Worm (Caenorhabditis elegans) whole organism, L4 larva: ENCODE measurements around the gene F47B8.18.

Experiments
- D1046.2 ChIP-seq: fragments of 200-800 bp; sonication (Bioruptor generic); IDR thresholded peaks from 2 replicates; pipeline ENCODE4 v1.3.6; 2022; ENCODE audit warnings: missing genetic modification characterization, missing compliant biosample characterization
- F44E2.7 ChIP-seq: fragments of 200-800 bp; sonication (Bioruptor generic); IDR thresholded peaks from 2 replicates; pipeline ENCODE4 v2.1.2; 2022; ENCODE audit warnings: missing genetic modification characterization, missing compliant biosample characterization
- R02D3.7 ChIP-seq: fragments of 150-350 bp; sonication (generic microtip); optimal IDR thresholded peaks from 3 replicates; lab custom pipeline; 2014; ENCODE audit warnings: missing biosample characterization, missing genetic modification characterization
- T26A8.4 ChIP-seq: fragments of 200-800 bp; sonication (Bioruptor generic); IDR thresholded peaks from 2 replicates; pipeline ENCODE4 v1.3.6; 2022; ENCODE audit warnings: missing genetic modification characterization, missing compliant biosample characterization
- Y105C5A.15 ChIP-seq: fragments of 200-800 bp; sonication (Bioruptor generic); IDR thresholded peaks from 2 replicates; pipeline ENCODE4 v1.3.6; 2022; ENCODE audit warnings: missing genetic modification characterization, missing compliant biosample characterization
- Y75B8A.6 ChIP-seq: fragments of 200-800 bp; sonication (Bioruptor generic); IDR thresholded peaks from 2 replicates; pipeline ENCODE4 v1.3.6; 2022; ENCODE audit warnings: missing genetic modification reagents, missing genetic modification characterization, missing compliant biosample characterization
- ZK337.2 ChIP-seq: fragments of 200-800 bp; sonication (Bioruptor generic); IDR thresholded peaks from 2 replicates; pipeline ENCODE4 v1.3.6; 2022; ENCODE audit warnings: missing genetic modification reagents, missing genetic modification characterization, missing compliant biosample characterization
- aha-1 ChIP-seq: fragments of 150-350 bp; peaks from one replicate; lab custom pipeline; 2014; ENCODE audit warnings: missing biosample characterization, missing genetic modification characterization
- ama-1 ChIP-seq: fragments of 150-350 bp; optimal IDR thresholded peaks from 2 replicates; lab custom pipeline; 2014; ENCODE audit warnings: inconsistent platforms, mixed read lengths
- arid-1 ChIP-seq: fragments of 200-800 bp; sonication (Bioruptor generic); conservative IDR thresholded peaks from 2 replicates; pipeline ENCODE4 v1.3.6; 2022; ENCODE audit warnings: missing genetic modification reagents, missing genetic modification characterization, missing compliant biosample characterization
- attf-4 ChIP-seq: sonication (generic microtip); optimal IDR thresholded peaks from 3 replicates; lab custom pipeline; 2017; ENCODE audit warnings: missing biosample characterization, missing genetic modification characterization
- ceh-20 ChIP-seq: fragments of 200-800 bp; sonication (Bioruptor generic); IDR thresholded peaks from 2 replicates; pipeline ENCODE4 v1.3.6; 2022; ENCODE audit warnings: missing genetic modification reagents, missing genetic modification characterization, missing compliant biosample characterization
- ceh-44 ChIP-seq: fragments of 200-800 bp; sonication (Bioruptor generic); IDR thresholded peaks from 2 replicates; pipeline ENCODE4 v1.3.6; 2022; ENCODE audit warnings: missing genetic modification reagents, missing genetic modification characterization, missing compliant biosample characterization
- ces-1 ChIP-seq: fragments of 150-350 bp; sonication (generic microtip); optimal IDR thresholded peaks from 4 replicates; lab custom pipeline; 2014; ENCODE audit warnings: missing biosample characterization, missing genetic modification reagents, missing genetic modification characterization
- cey-2 ChIP-seq: sonication (generic microtip); optimal IDR thresholded peaks from 3 replicates; lab custom pipeline; 2017; ENCODE audit warnings: missing genetic modification characterization, mild to moderate bottlenecking, missing compliant biosample characterization, antibody characterized with exemption, borderline replicate concordance; ENCODE audit not compliant: insufficient read depth
- daf-12 ChIP-seq: fragments of 150-350 bp; optimal IDR thresholded peaks from 2 replicates; lab custom pipeline; 2014; ENCODE audit warnings: missing biosample characterization, missing genetic modification reagents, missing genetic modification characterization
- dmd-6 ChIP-seq: fragments of 200-800 bp; sonication (Bioruptor generic); IDR thresholded peaks from 2 replicates; pipeline ENCODE4 v1.3.6; 2022; ENCODE audit warnings: missing genetic modification reagents, missing genetic modification characterization, missing compliant biosample characterization
- duxl-1 ChIP-seq: sonication (generic microtip); optimal IDR thresholded peaks from 2 replicates; lab custom pipeline; 2016; ENCODE audit warnings: mild to moderate bottlenecking, missing genetic modification characterization, moderate library complexity, missing compliant biosample characterization; ENCODE audit not compliant: poor library complexity
- dve-1 ChIP-seq: sonication (generic microtip); optimal IDR thresholded peaks from 2 replicates; lab custom pipeline; 2017; ENCODE audit warnings: antibody characterized with exemption, mild to moderate bottlenecking, missing genetic modification characterization, missing compliant biosample characterization; ENCODE audit not compliant: insufficient read depth
- egl-27 ChIP-seq: sonication (generic microtip); optimal IDR thresholded peaks from 3 replicates; lab custom pipeline; 2017; ENCODE audit warnings: missing biosample characterization, missing genetic modification reagents, missing genetic modification characterization
- egl-43 ChIP-seq: fragments of 200-800 bp; sonication (Bioruptor generic); IDR thresholded peaks from 2 replicates; pipeline ENCODE4 v1.3.6; 2022; ENCODE audit warnings: missing genetic modification reagents, missing genetic modification characterization, missing compliant biosample characterization
- fkh-10 ChIP-seq: fragments of 150-350 bp; optimal IDR thresholded peaks from 2 replicates; lab custom pipeline; 2014; ENCODE audit warnings: missing biosample characterization, missing genetic modification reagents, missing genetic modification characterization
- gei-8 ChIP-seq: fragments of 200-800 bp; sonication (Bioruptor generic); optimal IDR thresholded peaks from 2 replicates; lab custom pipeline; 2018; ENCODE audit warnings: mild to moderate bottlenecking, missing genetic modification characterization, missing compliant biosample characterization
- hif-1 ChIP-seq, 2 experiments: sonication (generic microtip); optimal IDR thresholded peaks; 2 replicates each; lab custom pipeline; 2016 to 2017; ENCODE audit warnings: missing compliant biosample characterization in 2 of 2, missing genetic modification characterization in 2 of 2, missing genetic modification reagents in 2 of 2, missing genotype in 2 of 2, mild to moderate bottlenecking in 1 of 2
- hlh-11 ChIP-seq: fragments of 200-800 bp; sonication (Bioruptor generic); optimal IDR thresholded peaks from 2 replicates; lab custom pipeline; 2018; ENCODE audit warnings: mild to moderate bottlenecking, missing genetic modification characterization, missing compliant biosample characterization
- jun-1 ChIP-seq: fragments of 150-350 bp; optimal IDR thresholded peaks from 2 replicates; lab custom pipeline; 2014; ENCODE audit warnings: missing biosample characterization, missing genetic modification reagents, missing genetic modification characterization
- lin-1 ChIP-seq: fragments of 200-800 bp; sonication (Bioruptor generic); IDR thresholded peaks from 2 replicates; pipeline ENCODE4 v1.3.6; 2022; ENCODE audit warnings: missing genetic modification reagents, missing genetic modification characterization, missing compliant biosample characterization
- lin-15B ChIP-seq: fragments of 150-350 bp; sonication (generic microtip); optimal IDR thresholded peaks from 3 replicates; lab custom pipeline; 2014; ENCODE audit warnings: missing biosample characterization, missing genetic modification characterization
- lin-39 ChIP-seq: fragments of 150-350 bp; optimal IDR thresholded peaks from 2 replicates; lab custom pipeline; 2014; ENCODE audit warnings: missing biosample characterization, missing genetic modification reagents, missing genetic modification characterization
- madf-5 ChIP-seq, 2 experiments: fragments of 200-800 bp; sonication (Bioruptor generic); IDR thresholded peaks; 2 replicates each; pipeline ENCODE4 v1.3.6; 2022; ENCODE audit warnings: missing compliant biosample characterization in 2 of 2, missing genetic modification characterization in 2 of 2
- mdl-1 ChIP-seq, 2 experiments: fragments of 150-350 bp in 1 of 2; sonication (generic microtip) in 1 of 2; optimal IDR thresholded peaks; 2 replicates each; lab custom pipeline; 2014 to 2017; ENCODE audit warnings: missing biosample characterization in 2 of 2, missing genetic modification characterization in 2 of 2
- mdt-29 ChIP-seq: fragments of 200-800 bp; sonication (Bioruptor generic); IDR thresholded peaks from 2 replicates; pipeline ENCODE4 v1.3.6; 2022; ENCODE audit warnings: missing genetic modification reagents, missing genetic modification characterization, missing compliant biosample characterization
- mep-1 ChIP-seq: fragments of 150-350 bp; sonication (generic microtip); optimal IDR thresholded peaks from 3 replicates; lab custom pipeline; 2014; ENCODE audit warnings: missing biosample characterization, missing genetic modification characterization
- mxl-2 ChIP-seq: fragments of 200-800 bp; sonication (Bioruptor generic); conservative IDR thresholded peaks from 2 replicates; pipeline ENCODE4 v1.3.6; 2022; ENCODE audit warnings: missing genetic modification reagents, missing genetic modification characterization, missing compliant biosample characterization
- mxl-3 ChIP-seq: fragments of 200-800 bp; sonication (Bioruptor generic); optimal IDR thresholded peaks from 2 replicates; lab custom pipeline; 2018; ENCODE audit warnings: mild to moderate bottlenecking, missing genetic modification characterization, missing compliant biosample characterization
- nhr-11 ChIP-seq: fragments of 150-350 bp; optimal IDR thresholded peaks from 2 replicates; lab custom pipeline; 2014; ENCODE audit warnings: missing biosample characterization, missing genetic modification characterization
- nhr-42 ChIP-seq: fragments of 200-800 bp; sonication (Bioruptor generic); IDR thresholded peaks from 2 replicates; pipeline ENCODE4 v1.3.6; 2022; ENCODE audit warnings: missing genetic modification characterization, missing compliant biosample characterization
- nhr-6 ChIP-seq: fragments of 150-350 bp; optimal IDR thresholded peaks from 2 replicates; lab custom pipeline; 2014; ENCODE audit warnings: missing biosample characterization, missing genetic modification characterization
- php-3 ChIP-seq: fragments of 200-800 bp; sonication (Bioruptor generic); IDR thresholded peaks from 2 replicates; pipeline ENCODE4 v1.3.6; 2022; ENCODE audit warnings: missing genetic modification reagents, missing genetic modification characterization, missing compliant biosample characterization
- pqm-1 ChIP-seq: sonication (generic microtip); optimal IDR thresholded peaks from 2 replicates; lab custom pipeline; 2017; ENCODE audit warnings: missing biosample characterization, missing genetic modification characterization
- saeg-2 ChIP-seq: fragments of 200-800 bp; sonication (Bioruptor generic); IDR thresholded peaks from 2 replicates; pipeline ENCODE4 v1.3.6; 2022; ENCODE audit warnings: missing genetic modification reagents, missing genetic modification characterization, missing compliant biosample characterization
- spr-1 ChIP-seq: sonication (generic microtip); optimal IDR thresholded peaks from 2 replicates; lab custom pipeline; 2016; ENCODE audit warnings: mild to moderate bottlenecking, missing genetic modification characterization, missing compliant biosample characterization
- tag-97 ChIP-seq: fragments of 200-800 bp; sonication (Bioruptor generic); IDR thresholded peaks from 2 replicates; pipeline ENCODE4 v1.3.6; 2022; ENCODE audit warnings: missing genetic modification characterization, missing compliant biosample characterization
- unc-130 ChIP-seq: sonication (generic microtip); optimal IDR thresholded peaks from 2 replicates; lab custom pipeline; 2016; ENCODE audit warnings: missing genetic modification reagents, missing genetic modification characterization, missing compliant biosample characterization
- unc-62 ChIP-seq, 3 experiments: fragments of 150-350 bp in 1 of 3; sonication (generic microtip); optimal IDR thresholded peaks in 2 of 3; peaks in 1 of 3; 1 replicate in 1 of 3; 2 replicates in 2 of 3; lab custom pipeline; 2014 to 2017; ENCODE audit warnings: missing biosample characterization in 3 of 3, missing genetic modification characterization in 3 of 3, missing genetic modification reagents in 3 of 3, missing genotype in 1 of 3
- zip-2 ChIP-seq: fragments of 150-350 bp; optimal IDR thresholded peaks from 2 replicates; lab custom pipeline; 2014; ENCODE audit warnings: missing biosample characterization, missing genetic modification characterization
- ztf-11 ChIP-seq: fragments of 150-350 bp; optimal IDR thresholded peaks from 2 replicates; lab custom pipeline; 2014; ENCODE audit warnings: missing biosample characterization, missing genetic modification characterization
- ztf-7 ChIP-seq: fragments of 150-350 bp; optimal IDR thresholded peaks from 2 replicates; lab custom pipeline; 2014; ENCODE audit warnings: missing biosample characterization, missing genetic modification characterization

The F47B8.18 gene

DNA sequence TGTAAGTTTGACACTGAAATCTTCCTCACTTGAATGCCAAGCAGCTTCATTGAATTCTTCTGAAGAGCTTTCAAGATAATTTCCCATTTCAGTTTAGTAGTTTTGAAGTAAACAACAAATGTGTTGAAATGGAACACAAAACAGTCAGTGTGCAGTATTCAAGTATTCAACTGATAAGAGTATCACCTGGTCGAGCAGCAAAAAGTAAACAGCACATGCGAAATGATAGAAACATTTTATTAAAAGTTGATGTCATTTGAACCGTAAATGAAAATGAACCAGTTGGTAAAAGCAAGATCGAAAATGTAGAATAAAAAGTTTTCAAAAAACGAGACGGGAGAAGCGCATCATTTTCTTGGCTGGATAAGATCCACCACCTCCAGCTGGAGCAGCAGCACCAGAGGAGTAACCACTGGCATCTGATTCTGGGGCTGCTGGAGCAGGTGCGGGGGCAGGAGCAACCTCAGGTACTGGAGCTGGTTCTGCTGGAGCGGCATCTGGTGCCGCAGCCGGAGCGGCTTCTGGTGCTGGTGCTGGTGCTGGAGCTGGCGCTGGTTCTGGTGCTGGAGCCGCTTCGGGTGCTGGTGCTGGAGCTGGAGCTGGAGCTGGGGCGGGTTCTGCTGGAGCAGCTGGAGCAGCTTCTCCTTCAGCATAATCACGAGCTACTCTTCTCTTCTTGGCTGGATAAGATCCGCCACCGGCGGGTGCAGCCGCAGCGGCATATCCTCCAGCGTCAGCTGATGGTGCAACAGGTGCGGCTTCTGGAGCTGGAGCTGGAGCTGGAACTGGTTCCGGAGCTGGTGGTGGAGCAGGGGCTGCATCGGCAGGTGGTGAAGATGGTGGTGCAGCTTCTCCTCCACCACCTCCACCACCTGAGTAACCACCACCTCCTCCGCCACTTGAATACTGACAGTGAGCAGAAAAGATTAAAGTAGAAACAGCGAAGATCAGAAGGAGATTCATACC is at the start of gene F47B8.18, which contains the start of gene F47B8.4 (continued):
- no peak for TF ChIP-seq lin-1 (GFP tag; lab: Robert Waterston, UW)
- TF ChIP-seq unc-62 (GFP tag; optimal IDR thresholded peaks at IDR 0.05 in 1 of 2; lab: Kevin White, UChicago), result peak in 1 of 2 experiments; percentile 96
- TF ChIP-seq unc-62 (tag; optimal IDR thresholded peaks at IDR 0.05; lab: Kevin White, UChicago), result no peak
- TF ChIP-seq nhr-42 (GFP tag; lab: Robert Waterston, UW), result no peak
- TF ChIP-seq spr-1 (tag; lab: Kevin White, UChicago), result no peak
- no peak for TF ChIP-seq jun-1
- TF ChIP-seq madf-5 (GFP tag; IDR thresholded peaks at IDR 0.05; lab: Robert Waterston, UW), result no peak
- no peak for TF ChIP-seq daf-12 (tag; lab: Kevin White, UChicago)
- no peak for TF ChIP-seq fkh-10 (GFP tag; lab: Kevin White, UChicago)
- TF ChIP-seq mdt-29 (GFP tag; lab: Robert Waterston, UW), result no peak
- no peak for TF ChIP-seq ama-1 (lab: Kevin White, UChicago)
- no peak for TF ChIP-seq F44E2.7 (GFP tag; lab: Robert Waterston, UW)
- TF ChIP-seq nhr-6 (tag; lab: Kevin White, UChicago), result no peak
- TF ChIP-seq ces-1 (GFP tag; lab: Kevin White, UChicago), result no peak
- TF ChIP-seq unc-130 (GFP tag; lab: Kevin White, UChicago), result no peak
- TF ChIP-seq zip-2 (tag; lab: Kevin White, UChicago), result no peak
- TF ChIP-seq aha-1 (tag; lab: Kevin White, UChicago), result peak; percentile 76
- no peak for TF ChIP-seq mxl-2
- TF ChIP-seq lin-15B (tag; lab: Kevin White, UChicago), result no peak
- TF ChIP-seq ztf-11 (tag; lab: Kevin White, UChicago), result no peak
- no peak for TF ChIP-seq attf-4
- no peak for TF ChIP-seq R02D3.7 (tag; lab: Kevin White, UChicago)
- no peak for TF ChIP-seq egl-27
- no peak for TF ChIP-seq D1046.2 (GFP tag; lab: Robert Waterston, UW)
- no peak for TF ChIP-seq duxl-1 (tag; lab: Kevin White, UChicago)
- TF ChIP-seq mdl-1 (tag; optimal IDR thresholded peaks at IDR 0.05; lab: Kevin White, UChicago), result peak in 1 of 2 experiments; percentile 53
- TF ChIP-seq cey-2 (tag; lab: Kevin White, UChicago), result no peak
- no peak for TF ChIP-seq egl-43 (GFP tag; lab: Robert Waterston, UW)
- no peak for TF ChIP-seq T26A8.4
- TF ChIP-seq ZK337.2 (GFP tag; lab: Robert Waterston, UW), result no peak
- TF ChIP-seq saeg-2 (GFP tag; lab: Robert Waterston, UW), result no peak
- TF ChIP-seq ceh-44 (GFP tag; lab: Robert Waterston, UW), result no peak
- TF ChIP-seq ztf-7 (tag; lab: Kevin White, UChicago), result no peak
- TF ChIP-seq pqm-1 (tag; lab: Kevin White, UChicago), result peak; percentile 83
- TF ChIP-seq Y105C5A.15 (GFP tag; lab: Robert Waterston, UW), result no peak
- TF ChIP-seq hlh-11, result no peak
- no peak for TF ChIP-seq hif-1 (tag; optimal IDR thresholded peaks at IDR 0.05; lab: Kevin White, UChicago)
- no peak for TF ChIP-seq Y75B8A.6
- TF ChIP-seq tag-97, result no peak
- peak; percentile 13 for TF ChIP-seq mxl-3
- TF ChIP-seq php-3 (GFP tag; lab: Robert Waterston, UW), result no peak
- TF ChIP-seq nhr-11 (tag; lab: Kevin White, UChicago), result no peak
- TF ChIP-seq ceh-20 (GFP tag; lab: Robert Waterston, UW), result no peak
- no peak for TF ChIP-seq mep-1
- TF ChIP-seq arid-1 (GFP tag; lab: Robert Waterston, UW), result no peak
- no peak for TF ChIP-seq dve-1 (tag; lab: Kevin White, UChicago)
- no peak for TF ChIP-seq gei-8 (GFP tag; lab: Kevin White, UChicago)
- no peak for TF ChIP-seq lin-39
- peak; percentile 44 for TF ChIP-seq dmd-6 (GFP tag; lab: Robert Waterston, UW)
